Worm (Caenorhabditis elegans): Measurements from ENCODE around the gene Y46D2A.2.

ce11 chrII:3313442-3313841, 9.6 kb downstream of the Y46D2A.2 start, which contains the start of gene F39E9.6:
- TF ChIP-seq F13H6.1 (tag; optimal IDR thresholded peaks at IDR 0.05) (no peak), pag-3 (tag; optimal IDR thresholded peaks at IDR 0.05; ENCODE audit: borderline replicate concordance) (no peak), tbx-2 (tag; optimal IDR thresholded peaks at IDR 0.05) (no peak), dve-1 (tag; optimal IDR thresholded peaks at IDR 0.05) (no peak), nfya-1 (tag; optimal IDR thresholded peaks at IDR 0.05) (no peak), nhr-232 (tag; optimal IDR thresholded peaks at IDR 0.05) (no peak), elt-4 (tag; optimal IDR thresholded peaks at IDR 0.05) (no peak), unc-3 (GFP tag; conservative IDR thresholded peaks at IDR 0.05) (no peak), unc-3 (tag; optimal IDR thresholded peaks at IDR 0.05) (no peak)
